Worm (Caenorhabditis elegans) whole organism, young adult: ENCODE data around the gene nhr-26.

ENCODE experiments used
- B0261.1 ChIP-seq: sonication (generic microtip); optimal IDR thresholded peaks from 2 replicates; lab custom pipeline; 2016; ENCODE audit warnings: mild to moderate bottlenecking, missing genetic modification characterization, moderate library complexity, missing compliant biosample characterization
- C17E4.6 ChIP-seq: fragments of 200-800 bp; sonication (Bioruptor generic); IDR thresholded peaks from 2 replicates; pipeline ENCODE4 v1.3.6; 2022; ENCODE audit warnings: missing genetic modification reagents, missing genetic modification characterization, missing compliant biosample characterization
- F10E7.11 ChIP-seq: sonication (generic microtip); optimal IDR thresholded peaks from 2 replicates; lab custom pipeline; 2017; ENCODE audit warnings: mild to moderate bottlenecking, missing genetic modification characterization, moderate library complexity, missing compliant biosample characterization
- F57A8.1 ChIP-seq: fragments of 200-800 bp; sonication (Bioruptor generic); optimal IDR thresholded peaks from 2 replicates; lab custom pipeline; 2018; ENCODE audit warnings: mild to moderate bottlenecking, missing genetic modification characterization, moderate library complexity, missing compliant biosample characterization
- K11D2.4 ChIP-seq: fragments of 200-800 bp; sonication (Bioruptor generic); IDR thresholded peaks from 2 replicates; pipeline ENCODE4 v1.3.6; 2022; ENCODE audit warnings: missing genetic modification reagents, missing genetic modification characterization, missing compliant biosample characterization
- K12H6.12 ChIP-seq: fragments of 200-800 bp; sonication (Bioruptor generic); optimal IDR thresholded peaks from 2 replicates; lab custom pipeline; 2018; ENCODE audit warnings: mild to moderate bottlenecking, missing genetic modification characterization, missing compliant biosample characterization
- T26A5.8 ChIP-seq: sonication (generic microtip); optimal IDR thresholded peaks from 2 replicates; lab custom pipeline; 2016; ENCODE audit warnings: missing genetic modification characterization, missing compliant biosample characterization
- Y53F4B.3 ChIP-seq: fragments of 200-800 bp; sonication (Bioruptor generic); IDR thresholded peaks from 2 replicates; pipeline ENCODE4 v1.3.6; 2022; ENCODE audit warnings: missing genetic modification reagents, missing genetic modification characterization, missing compliant biosample characterization
- Y53G8AR.9 ChIP-seq: fragments of 200-800 bp; sonication (Bioruptor generic); conservative IDR thresholded peaks from 2 replicates; pipeline ENCODE4 v1.3.6; 2022; ENCODE audit warnings: missing genetic modification reagents, missing genetic modification characterization, missing compliant biosample characterization
- Y67H2A.10 ChIP-seq: fragments of 200-800 bp; sonication (Bioruptor generic); conservative IDR thresholded peaks from 2 replicates; pipeline ENCODE4 v1.3.6; 2022; ENCODE audit warnings: missing genetic modification reagents, missing genetic modification characterization, missing compliant biosample characterization
- Y79H2A.3 ChIP-seq: fragments of 200-800 bp; sonication (Bioruptor generic); conservative IDR thresholded peaks from 2 replicates; pipeline ENCODE4 v1.3.6; 2022; ENCODE audit warnings: missing genetic modification reagents, missing genetic modification characterization, missing compliant biosample characterization
- Y95B8A.8 ChIP-seq: fragments of 200-800 bp; sonication (Bioruptor generic); IDR thresholded peaks from 2 replicates; pipeline ENCODE4 v1.3.6; 2022; ENCODE audit warnings: missing genetic modification reagents, missing genetic modification characterization, missing compliant biosample characterization
- ZK185.1 ChIP-seq: sonication (generic microtip); optimal IDR thresholded peaks from 2 replicates; lab custom pipeline; 2016; ENCODE audit warnings: mild to moderate bottlenecking, missing genetic modification characterization, missing compliant biosample characterization; ENCODE audit not compliant: poor library complexity, severe bottlenecking
- ama-1 ChIP-seq, 3 experiments: fragments of 150-350 bp in 1 of 3; sonication (generic microtip) in 2 of 3; optimal IDR thresholded peaks; 2 replicates each; lab custom pipeline; 2014 to 2018; ENCODE audit warnings: missing biosample characterization in 2 of 3, missing genetic modification characterization in 2 of 3, missing genetic modification reagents in 2 of 3
- aptf-2 ChIP-seq: fragments of 200-800 bp; sonication (Bioruptor generic); conservative IDR thresholded peaks from 2 replicates; pipeline ENCODE4 v1.3.6; 2022; ENCODE audit warnings: missing genetic modification reagents, missing genetic modification characterization, missing compliant biosample characterization
- aptf-3 ChIP-seq: fragments of 200-800 bp; sonication (Bioruptor generic); IDR thresholded peaks from 2 replicates; pipeline ENCODE4 v1.3.6; 2022; ENCODE audit warnings: missing genetic modification characterization, missing compliant biosample characterization
- attf-6 ChIP-seq: fragments of 200-800 bp; sonication (Bioruptor generic); IDR thresholded peaks from 2 replicates; pipeline ENCODE4 v1.3.6; 2022; ENCODE audit warnings: missing genetic modification reagents, missing genetic modification characterization, missing compliant biosample characterization
- ccch-3 ChIP-seq: fragments of 200-800 bp; sonication (Bioruptor generic); optimal IDR thresholded peaks from 2 replicates; lab custom pipeline; 2018; ENCODE audit warnings: mild to moderate bottlenecking, missing genetic modification characterization, missing compliant biosample characterization
- cebp-2 ChIP-seq: fragments of 200-800 bp; sonication (Bioruptor generic); IDR thresholded peaks from 2 replicates; pipeline ENCODE4 v1.3.6; 2022; ENCODE audit warnings: missing genetic modification characterization, missing compliant biosample characterization
- ceh-27 ChIP-seq: fragments of 200-800 bp; sonication (Bioruptor generic); optimal IDR thresholded peaks from 2 replicates; lab custom pipeline; 2018; ENCODE audit warnings: mild to moderate bottlenecking, missing genetic modification characterization, moderate library complexity, missing compliant biosample characterization
- ceh-79 ChIP-seq: sonication (generic microtip); optimal IDR thresholded peaks from 2 replicates; lab custom pipeline; 2017; ENCODE audit warnings: mild to moderate bottlenecking, missing genetic modification characterization, missing compliant biosample characterization
- dox-1 ChIP-seq: fragments of 200-800 bp; sonication (Bioruptor generic); IDR thresholded peaks from 2 replicates; pipeline ENCODE4 v1.3.6; 2022; ENCODE audit warnings: missing genetic modification reagents, missing genetic modification characterization, missing compliant biosample characterization
- efl-1 ChIP-seq: fragments of 150-350 bp; optimal IDR thresholded peaks from 2 replicates; lab custom pipeline; 2014; ENCODE audit warnings: missing biosample characterization, missing genetic modification reagents, missing genetic modification characterization
- ekl-4 ChIP-seq: fragments of 200-800 bp; sonication (Bioruptor generic); IDR thresholded peaks from 2 replicates; pipeline ENCODE4 v1.3.6; 2022; ENCODE audit warnings: missing genetic modification reagents, missing genetic modification characterization, missing compliant biosample characterization
- ets-4 ChIP-seq: fragments of 200-800 bp; sonication (Bioruptor generic); optimal IDR thresholded peaks from 2 replicates; lab custom pipeline; 2018; ENCODE audit warnings: mild to moderate bottlenecking, missing genetic modification characterization, missing compliant biosample characterization
- fkh-3 ChIP-seq: sonication (generic microtip); optimal IDR thresholded peaks from 2 replicates; lab custom pipeline; 2016; ENCODE audit warnings: mild to moderate bottlenecking, missing genetic modification characterization, missing compliant biosample characterization
- gei-17 ChIP-seq: fragments of 200-800 bp; sonication (Bioruptor generic); optimal IDR thresholded peaks from 2 replicates; lab custom pipeline; 2018; ENCODE audit warnings: mild to moderate bottlenecking, missing genetic modification characterization, missing compliant biosample characterization
- hmg-1.2 ChIP-seq: fragments of 200-800 bp; sonication (Bioruptor generic); IDR thresholded peaks from 2 replicates; pipeline ENCODE4 v1.3.6; 2022; ENCODE audit warnings: missing genetic modification reagents, missing genetic modification characterization, missing compliant biosample characterization
- hrde-1 ChIP-seq: sonication (generic microtip); optimal IDR thresholded peaks from 2 replicates; lab custom pipeline; 2016; ENCODE audit warnings: missing genetic modification characterization, mild to moderate bottlenecking, missing compliant biosample characterization, moderate library complexity, missing genotype, missing genetic modification reagents, borderline replicate concordance
- hsf-1 ChIP-seq: fragments of 200-800 bp; sonication (Bioruptor generic); IDR thresholded peaks from 2 replicates; pipeline ENCODE4 v1.3.6; 2022; ENCODE audit warnings: missing genetic modification reagents, missing genetic modification characterization, missing compliant biosample characterization
- let-607 ChIP-seq, 2 experiments: fragments of 200-800 bp in 1 of 2; sonication (Bioruptor generic) in 1 of 2; sonication (generic microtip) in 1 of 2; optimal IDR thresholded peaks; 2 replicates each; lab custom pipeline; 2016 to 2018; ENCODE audit warnings: mild to moderate bottlenecking in 2 of 2, missing compliant biosample characterization in 2 of 2, missing genetic modification characterization in 2 of 2, moderate library complexity in 2 of 2, missing genotype in 1 of 2
- madf-3 ChIP-seq: fragments of 200-800 bp; sonication (Bioruptor generic); IDR thresholded peaks from 2 replicates; pipeline ENCODE4 v1.3.6; 2022; ENCODE audit warnings: missing genetic modification reagents, missing genetic modification characterization, missing compliant biosample characterization
- nhr-80 ChIP-seq: sonication (generic microtip); optimal IDR thresholded peaks from 2 replicates; lab custom pipeline; 2016; ENCODE audit warnings: missing genetic modification characterization, missing compliant biosample characterization
- rcor-1 ChIP-seq: fragments of 200-800 bp; sonication (Bioruptor generic); IDR thresholded peaks from 2 replicates; pipeline ENCODE4 v1.3.6; 2022; ENCODE audit warnings: missing genetic modification reagents, missing genetic modification characterization, missing compliant biosample characterization
- rec-8 ChIP-seq, 2 experiments: sonication (generic microtip); optimal IDR thresholded peaks; 2 replicates each; lab custom pipeline; 2016; ENCODE audit warnings: mild to moderate bottlenecking in 2 of 2, missing genetic modification characterization in 2 of 2, missing genetic modification reagents in 2 of 2, missing genotype in 2 of 2, missing biosample characterization in 1 of 2, missing compliant biosample characterization in 1 of 2, moderate library complexity in 1 of 2
- sdz-38 ChIP-seq: sonication (generic microtip); optimal IDR thresholded peaks from 2 replicates; lab custom pipeline; 2016; ENCODE audit warnings: missing genotype, missing genetic modification characterization, missing compliant biosample characterization
- snpc-3.4 ChIP-seq: sonication (generic microtip); optimal IDR thresholded peaks from 2 replicates; lab custom pipeline; 2017; ENCODE audit warnings: missing genetic modification characterization, mild to moderate bottlenecking, missing compliant biosample characterization, antibody characterized with exemption, moderate library complexity, missing genotype, missing genetic modification reagents
- somi-1 ChIP-seq: fragments of 200-800 bp; sonication (Bioruptor generic); optimal IDR thresholded peaks from 2 replicates; lab custom pipeline; 2018; ENCODE audit warnings: mild to moderate bottlenecking, missing genetic modification characterization, missing compliant biosample characterization
- tbp1 ChIP-seq: fragments of 200-800 bp; sonication (Bioruptor generic); optimal IDR thresholded peaks from 2 replicates; lab custom pipeline; 2018; ENCODE audit warnings: mild to moderate bottlenecking, missing genetic modification characterization, missing compliant biosample characterization
- unc-62 ChIP-seq: fragments of 150-350 bp; optimal IDR thresholded peaks from 2 replicates; lab custom pipeline; 2014; ENCODE audit warnings: missing biosample characterization, missing genetic modification reagents, missing genetic modification characterization
- ztf-18 ChIP-seq: sonication (generic microtip); optimal IDR thresholded peaks from 2 replicates; lab custom pipeline; 2016; ENCODE audit warnings: missing genotype, mild to moderate bottlenecking, missing genetic modification characterization, missing compliant biosample characterization
- ztf-25 ChIP-seq: fragments of 200-800 bp; sonication (Bioruptor generic); IDR thresholded peaks from 2 replicates; pipeline ENCODE4 v1.3.6; 2022; ENCODE audit warnings: missing genetic modification reagents, missing genetic modification characterization, missing compliant biosample characterization

The nhr-26 gene

ce11 chrX:12664987-12665451 lies 35.2 kb downstream of the nhr-26 start (continued):
- peak; percentile 86 for TF ChIP-seq hmg-1.2 (GFP tag; lab: Robert Waterston, UW)
- peak; percentile 78 for TF ChIP-seq gei-17 (GFP tag; lab: Kevin White, UChicago)
- peak; percentile 79 for TF ChIP-seq F57A8.1 (GFP tag; lab: Kevin White, UChicago)
- TF ChIP-seq B0261.1 (tag; lab: Kevin White, UChicago), result peak; percentile 97
- TF ChIP-seq Y79H2A.3 (GFP tag; lab: Robert Waterston, UW), result peak; percentile 30; the same call in 1 of the 2 replicates
- TF ChIP-seq ets-4 (GFP tag; lab: Kevin White, UChicago), result peak; percentile 80
- TF ChIP-seq Y67H2A.10 (GFP tag; lab: Robert Waterston, UW), result peak; percentile 47; the same call in 1 of the 2 replicates
- peak; percentile 94 for TF ChIP-seq dox-1 (GFP tag; lab: Robert Waterston, UW)
- no peak for TF ChIP-seq ekl-4 (GFP tag; lab: Robert Waterston, UW)
- TF ChIP-seq snpc-3.4 (tag; lab: Kevin White, UChicago), result peak; percentile 39
- peak; percentile 75 for TF ChIP-seq ZK185.1
- peak; percentile 98 for TF ChIP-seq tbp1 (GFP tag; lab: Kevin White, UChicago)
- no peak for TF ChIP-seq sdz-38 (tag; lab: Kevin White, UChicago)
- TF ChIP-seq C17E4.6 (GFP tag; lab: Robert Waterston, UW), result no peak; the same call in 1 of the 2 replicates
- TF ChIP-seq K12H6.12, result peak; percentile 52
- TF ChIP-seq let-607 (tag; optimal IDR thresholded peaks at IDR 0.05; lab: Kevin White, UChicago), result peak; percentile 64 to 75
- TF ChIP-seq ceh-79 (tag; lab: Kevin White, UChicago), result no peak
- TF ChIP-seq T26A5.8 (tag; lab: Kevin White, UChicago), result peak; percentile 88
- TF ChIP-seq ccch-3 (GFP tag; lab: Kevin White, UChicago), result peak; percentile 34
- TF ChIP-seq aptf-3 (GFP tag; lab: Robert Waterston, UW), result peak; percentile 98
- peak; percentile 88 for TF ChIP-seq rcor-1 (GFP tag; lab: Robert Waterston, UW)
- peak; percentile 68; the same call in 1 of the 2 replicates for TF ChIP-seq Y95B8A.8 (GFP tag; lab: Robert Waterston, UW)
- TF ChIP-seq rec-8 (tag; optimal IDR thresholded peaks at IDR 0.05; lab: Kevin White, UChicago), result peak; percentile 84 to 89
- TF ChIP-seq K11D2.4 (GFP tag; lab: Robert Waterston, UW), result peak; percentile 78; the same call in 1 of the 2 replicates
- TF ChIP-seq Y53F4B.3 (GFP tag; lab: Robert Waterston, UW), result 0 out of 2 replicates have a peak, but pooled peaks have one; percentile 51
- TF ChIP-seq fkh-3 (tag; lab: Kevin White, UChicago), result peak; percentile 90
- no peak for TF ChIP-seq Y53G8AR.9 (GFP tag; lab: Robert Waterston, UW)
- peak; percentile 81; the same call in 1 of the 2 replicates for TF ChIP-seq madf-3 (GFP tag; lab: Robert Waterston, UW)
- TF ChIP-seq cebp-2, result peak; percentile 90; the same call in 1 of the 2 replicates
- peak; percentile 72 for TF ChIP-seq ztf-18
- 0 out of 2 replicates have a peak, but pooled peaks have one; percentile 14 for TF ChIP-seq aptf-2 (GFP tag; lab: Robert Waterston, UW)

ce11 chrX:12664443-12664842 lies 35.8 kb downstream of the nhr-26 start:
- no peak for TF ChIP-seq nhr-80
- TF ChIP-seq unc-62, result no peak
- no peak for TF ChIP-seq somi-1 (GFP tag; lab: Kevin White, UChicago)
- no peak for TF ChIP-seq rcor-1 (GFP tag; lab: Robert Waterston, UW)
- no peak for TF ChIP-seq ceh-27 (GFP tag; lab: Kevin White, UChicago)
- TF ChIP-seq ama-1 (optimal IDR thresholded peaks at IDR 0.05; lab: Kevin White, UChicago), result peak; percentile 48
- no peak for TF ChIP-seq ama-1 (GFP tag; optimal IDR thresholded peaks at IDR 0.05; lab: Kevin White, UChicago)
- TF ChIP-seq hrde-1, result no peak
- TF ChIP-seq sdz-38 (tag; lab: Kevin White, UChicago), result no peak
- TF ChIP-seq attf-6, result 0 out of 2 replicates have a peak, but pooled peaks have one; percentile 18
- no peak for TF ChIP-seq hsf-1 (GFP tag; lab: Robert Waterston, UW)
- no peak for TF ChIP-seq rec-8 (tag; optimal IDR thresholded peaks at IDR 0.05; lab: Kevin White, UChicago)
- TF ChIP-seq efl-1 (GFP tag; lab: Kevin White, UChicago), result no peak
- TF ChIP-seq ceh-79 (tag; lab: Kevin White, UChicago), result no peak
- TF ChIP-seq ztf-25 (GFP tag; lab: Robert Waterston, UW), result no peak
- no peak for TF ChIP-seq F10E7.11 (tag; lab: Kevin White, UChicago)
